Worm (Caenorhabditis elegans) whole organism, L1 larva: Measurements from ENCODE around the gene nhx-3.

Experiments used
- C16A3.4 ChIP-seq: fragments of 150-350 bp; optimal IDR thresholded peaks from 2 replicates; lab custom pipeline; 2014; ENCODE audit warnings: missing biosample characterization, missing genetic modification characterization
- ama-1 ChIP-seq: fragments of 150-350 bp; optimal IDR thresholded peaks from 2 replicates; lab custom pipeline; 2014
- dpl-1 ChIP-seq, 3 experiments: fragments of 150-350 bp in 2 of 3; sonication (generic microtip) in 1 of 3; optimal IDR thresholded peaks; 2 replicates each; lab custom pipeline; 2014 to 2017; ENCODE audit warnings: missing biosample characterization in 3 of 3, missing genetic modification characterization in 3 of 3, missing genetic modification reagents in 3 of 3
- dsc-1 ChIP-seq: sonication (generic microtip); optimal IDR thresholded peaks from 2 replicates; lab custom pipeline; 2016; ENCODE audit warnings: mild to moderate bottlenecking, missing genetic modification characterization, missing compliant biosample characterization
- efl-1 ChIP-seq, 4 experiments: fragments of 150-350 bp; optimal IDR thresholded peaks in 3 of 4; peaks in 1 of 4; 1 replicate in 1 of 4; 2 replicates in 3 of 4; lab custom pipeline; 2014; ENCODE audit warnings: missing biosample characterization in 2 of 4, missing genetic modification characterization in 2 of 4, missing genetic modification reagents in 2 of 4
- egl-27 ChIP-seq, 2 experiments: fragments of 150-350 bp in 1 of 2; sonication (generic microtip); optimal IDR thresholded peaks; 3 replicates each; lab custom pipeline; 2017 to 2018; ENCODE audit warnings: missing biosample characterization in 2 of 2, missing genetic modification characterization in 2 of 2, missing genetic modification reagents in 2 of 2
- fkh-4 ChIP-seq: sonication (generic microtip); optimal IDR thresholded peaks from 2 replicates; lab custom pipeline; 2016; ENCODE audit warnings: missing compliant biosample characterization, missing genetic modification characterization, borderline replicate concordance
- fkh-8 ChIP-seq: sonication (generic microtip); optimal IDR thresholded peaks from 2 replicates; lab custom pipeline; 2016; ENCODE audit warnings: mild to moderate bottlenecking, missing genetic modification characterization, missing compliant biosample characterization
- fos-1 ChIP-seq: fragments of 150-350 bp; optimal IDR thresholded peaks from 2 replicates; lab custom pipeline; 2014; ENCODE audit warnings: missing biosample characterization, missing genetic modification characterization
- grh-1 ChIP-seq: fragments of 200-800 bp; sonication (Bioruptor generic); IDR thresholded peaks from 2 replicates; pipeline ENCODE4 v1.3.6; 2022; ENCODE audit warnings: missing genetic modification reagents, missing genetic modification characterization, missing compliant biosample characterization
- hpl-2 ChIP-seq: fragments of 150-350 bp; optimal IDR thresholded peaks from 2 replicates; lab custom pipeline; 2014; ENCODE audit warnings: missing biosample characterization, missing genetic modification reagents, missing genetic modification characterization
- lin-35 ChIP-seq, 2 experiments: fragments of 150-350 bp; optimal IDR thresholded peaks; 2 replicates each; lab custom pipeline; 2014; ENCODE audit warnings: missing biosample characterization in 2 of 2, missing genetic modification characterization in 2 of 2, missing genetic modification reagents in 2 of 2
- lir-3 ChIP-seq: sonication (generic microtip); optimal IDR thresholded peaks from 2 replicates; lab custom pipeline; 2016; ENCODE audit warnings: mild to moderate bottlenecking, missing genetic modification characterization, moderate library complexity, missing compliant biosample characterization; ENCODE audit not compliant: poor library complexity
- lsy-2 ChIP-seq, 2 experiments: fragments of 150-350 bp; optimal IDR thresholded peaks; 2 replicates each; lab custom pipeline; 2014; ENCODE audit warnings: missing biosample characterization in 2 of 2, missing genetic modification characterization in 2 of 2
- mef-2 ChIP-seq: fragments of 150-350 bp; optimal IDR thresholded peaks from 2 replicates; lab custom pipeline; 2014; ENCODE audit warnings: missing biosample characterization, missing genetic modification characterization
- mep-1 ChIP-seq: fragments of 150-350 bp; optimal IDR thresholded peaks from 2 replicates; lab custom pipeline; 2014; ENCODE audit warnings: missing biosample characterization, missing genetic modification characterization
- nhr-11 ChIP-seq: fragments of 150-350 bp; optimal IDR thresholded peaks from 2 replicates; lab custom pipeline; 2014; ENCODE audit warnings: missing biosample characterization, missing genetic modification characterization
- nhr-12 ChIP-seq: sonication (generic microtip); optimal IDR thresholded peaks from 2 replicates; lab custom pipeline; 2017; ENCODE audit warnings: missing biosample characterization, missing genetic modification characterization
- nhr-19 ChIP-seq: fragments of 200-800 bp; sonication (Bioruptor generic); conservative IDR thresholded peaks from 2 replicates; pipeline ENCODE4 v1.3.6; 2022; ENCODE audit warnings: missing genetic modification characterization, missing compliant biosample characterization
- nhr-20 ChIP-seq: sonication (generic microtip); optimal IDR thresholded peaks from 2 replicates; lab custom pipeline; 2016; ENCODE audit warnings: mild to moderate bottlenecking, missing genetic modification characterization, missing compliant biosample characterization
- nhr-47 ChIP-seq: sonication (generic microtip); optimal IDR thresholded peaks from 2 replicates; lab custom pipeline; 2016; ENCODE audit warnings: mild to moderate bottlenecking, missing genetic modification characterization, moderate library complexity, missing compliant biosample characterization
- nhr-77 ChIP-seq: fragments of 150-350 bp; optimal IDR thresholded peaks from 2 replicates; lab custom pipeline; 2014; ENCODE audit warnings: missing biosample characterization, missing genetic modification characterization
- nhr-90 ChIP-seq: sonication (generic microtip); optimal IDR thresholded peaks from 2 replicates; lab custom pipeline; 2016; ENCODE audit warnings: mild to moderate bottlenecking, missing genetic modification characterization, missing compliant biosample characterization; ENCODE audit not compliant: poor library complexity
- pqm-1 ChIP-seq: sonication (generic microtip); optimal IDR thresholded peaks from 3 replicates; lab custom pipeline; 2017; ENCODE audit warnings: missing biosample characterization, missing genetic modification characterization
- snu-23 ChIP-seq: sonication (generic microtip); optimal IDR thresholded peaks from 2 replicates; lab custom pipeline; 2016; ENCODE audit warnings: missing genetic modification characterization, missing compliant biosample characterization
- swsn-7 ChIP-seq: sonication (generic microtip); optimal IDR thresholded peaks from 2 replicates; lab custom pipeline; 2016; ENCODE audit warnings: missing genetic modification characterization, missing compliant biosample characterization
- tbx-2 ChIP-seq: sonication (generic microtip); optimal IDR thresholded peaks from 2 replicates; lab custom pipeline; 2016; ENCODE audit warnings: missing genetic modification characterization, missing compliant biosample characterization
- unc-130 ChIP-seq: fragments of 150-350 bp; optimal IDR thresholded peaks from 2 replicates; lab custom pipeline; 2017; ENCODE audit warnings: missing biosample characterization, missing genetic modification characterization, inconsistent platforms
- unc-30 ChIP-seq: sonication (generic microtip); optimal IDR thresholded peaks from 2 replicates; lab custom pipeline; 2017; ENCODE audit warnings: missing biosample characterization, missing genetic modification characterization
- unc-86 ChIP-seq: sonication (generic microtip); optimal IDR thresholded peaks from 2 replicates; lab custom pipeline; 2016; ENCODE audit warnings: missing genetic modification characterization, missing compliant biosample characterization
- unc-98 ChIP-seq: fragments of 200-800 bp; sonication (Bioruptor generic); IDR thresholded peaks from 2 replicates; pipeline ENCODE4 v1.3.6; 2022; ENCODE audit warnings: missing genetic modification characterization, missing compliant biosample characterization
- vab-15 ChIP-seq: sonication (generic microtip); optimal IDR thresholded peaks from 2 replicates; lab custom pipeline; 2017; ENCODE audit warnings: missing genotype, mild to moderate bottlenecking, missing genetic modification characterization, missing compliant biosample characterization
- xbp-1 ChIP-seq: sonication (generic microtip); optimal IDR thresholded peaks from 2 replicates; lab custom pipeline; 2016; ENCODE audit warnings: missing genetic modification characterization, missing compliant biosample characterization
- ztf-11 ChIP-seq, 2 experiments: sonication (generic microtip); optimal IDR thresholded peaks; 2 replicates each; lab custom pipeline; 2016 to 2017; ENCODE audit warnings: missing genetic modification characterization in 2 of 2, missing biosample characterization in 1 of 2, missing compliant biosample characterization in 1 of 2
- ztf-4 ChIP-seq: fragments of 150-350 bp; optimal IDR thresholded peaks from 2 replicates; lab custom pipeline; 2014; ENCODE audit warnings: missing biosample characterization, missing genetic modification characterization

The nhx-3 gene

ce11 chrV:7575563-7575962 is 30.2 kb upstream of the nhx-3 start, which contains the start of the genes snu-66 and ints-9 (continued):
- TF ChIP-seq nhr-77 (tag; lab: Kevin White, UChicago), result peak; percentile 10
- peak; percentile 33 for TF ChIP-seq fkh-8 (tag; lab: Kevin White, UChicago)
- TF ChIP-seq pqm-1 (tag; lab: Kevin White, UChicago), result no peak
- TF ChIP-seq, all 84 proteins: peak for 42

- no peak for TF ChIP-seq nhr-12 (tag; lab: Kevin White, UChicago)
- no peak for TF ChIP-seq egl-27 (tag; optimal IDR thresholded peaks at IDR 0.05; lab: Kevin White, UChicago)
- no peak for TF ChIP-seq lsy-2 (tag; optimal IDR thresholded peaks at IDR 0.05; lab: Kevin White, UChicago)
Measured at ce11 chrV:7570955-7571354, 25.6 kb upstream of the nhx-3 start, which contains the start of gene F19F10.14. Gene F19F10.14, minus strand, starts transcription at chrV:7571055.

DNA sequence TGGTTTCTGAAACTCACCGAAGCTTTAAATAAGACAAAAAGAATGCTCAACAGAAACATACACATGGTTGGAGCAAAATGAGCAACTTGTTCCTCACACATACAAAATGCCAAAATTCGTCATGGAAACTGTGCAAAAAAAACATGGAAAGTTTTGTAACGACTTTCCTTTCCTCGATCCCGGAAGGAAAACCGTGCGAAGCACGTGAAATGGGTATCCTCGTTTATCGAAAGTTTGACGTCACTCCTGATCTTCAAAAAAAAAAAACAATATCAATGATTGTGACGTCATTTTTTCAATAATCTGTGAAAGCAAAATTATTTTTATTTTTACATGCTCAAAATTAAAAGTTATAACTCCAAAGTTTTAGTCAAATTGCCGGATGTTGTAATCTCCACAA is 25.0 kb upstream of the nhx-3 start, which contains the start of gene clec-212:
Gene clec-212 (minus strand): TSS at position 101 of the 400 bp plus-strand sequence.
- TF ChIP-seq fos-1 (tag; lab: Kevin White, UChicago) (no peak), nhr-90 (no peak), ama-1 (lab: Kevin White, UChicago) (no peak), grh-1 (GFP tag; lab: Robert Waterston, UW) (no peak), swsn-7 (no peak)
- TF ChIP-seq, all 84 proteins: peak for 0

DNA sequence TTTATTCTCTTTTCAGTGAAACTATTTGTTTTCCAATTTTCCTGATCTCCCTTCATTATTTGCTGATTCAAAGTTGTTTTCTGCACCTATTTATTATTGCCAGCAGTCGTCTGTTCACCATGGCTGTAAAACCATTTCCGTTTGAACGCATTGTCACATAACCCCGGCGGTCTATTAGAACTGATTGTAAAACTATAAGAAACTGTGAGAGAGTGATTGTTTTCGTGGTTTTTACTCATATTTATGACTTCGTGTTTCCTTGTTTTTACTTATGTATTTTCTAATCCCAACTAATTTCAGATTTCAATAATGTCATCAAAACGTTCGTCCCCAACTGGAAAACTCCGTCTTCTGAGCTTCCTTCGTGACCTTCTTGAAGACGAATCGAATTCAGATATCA is 17.6 kb upstream of the nhx-3 start, which contains the start of gene F19F10.1:
Gene F19F10.1 (plus strand): TSS at position 301 of the 400 bp plus-strand sequence.
- TF ChIP-seq tbx-2 (tag; lab: Kevin White, UChicago) (no peak), lir-3 (tag; lab: Kevin White, UChicago) (no peak), fkh-4 (no peak), C16A3.4 (tag; lab: Kevin White, UChicago) (no peak), unc-130 (tag; lab: Kevin White, UChicago) (no peak), nhr-19 (GFP tag; lab: Robert Waterston, UW) (no peak), mef-2 (no peak), dpl-1 (GFP tag; optimal IDR thresholded peaks at IDR 0.05; lab: Kevin White, UChicago) (no peak), nhr-20 (tag; lab: Kevin White, UChicago) (no peak), xbp-1 (tag; lab: Kevin White, UChicago) (no peak), unc-30 (tag; lab: Kevin White, UChicago) (no peak), unc-86 (tag; lab: Kevin White, UChicago) (no peak), ztf-11 (tag; optimal IDR thresholded peaks at IDR 0.05; lab: Kevin White, UChicago) (no peak), dsc-1 (tag; lab: Kevin White, UChicago) (no peak), snu-23 (GFP tag; lab: Kevin White, UChicago) (no peak), nhr-47 (tag; lab: Kevin White, UChicago) (no peak), nhr-11 (no peak), mep-1 (tag; lab: Kevin White, UChicago) (no peak), hpl-2 (GFP tag; lab: Kevin White, UChicago) (no peak)

DNA sequence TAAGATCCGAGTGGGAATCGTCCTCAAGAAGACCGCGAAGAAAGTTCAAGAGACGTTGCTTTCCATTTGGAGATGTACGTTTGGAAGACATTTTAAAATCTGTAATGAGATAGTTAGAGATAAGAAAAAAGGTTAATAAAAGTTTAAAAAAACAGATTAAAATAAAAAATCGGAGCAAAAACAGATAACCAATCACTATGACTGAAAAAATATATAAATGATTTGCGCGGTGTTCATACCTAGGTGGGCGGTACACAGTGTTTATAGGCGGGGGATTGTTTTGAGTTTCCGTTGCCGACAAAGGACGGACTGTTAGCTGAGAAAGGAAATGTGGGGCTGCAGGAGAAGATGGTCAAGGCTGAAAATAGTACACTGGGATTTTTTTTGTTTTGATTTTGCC is 13.4 kb upstream of the nhx-3 start, which contains the start of gene ets-7:
Gene ets-7 (minus strand): TSS at position 101 of the 400 bp plus-strand sequence.
- TF ChIP-seq efl-1 (optimal IDR thresholded peaks at IDR 0.05; lab: Kevin White, UChicago), result no peak
- TF ChIP-seq efl-1 (GFP tag; optimal IDR thresholded peaks at IDR 0.05 in 1 of 2; lab: Kevin White, UChicago), result peak in 1 of 2 experiments; percentile 33
- TF ChIP-seq ztf-4 (tag; lab: Kevin White, UChicago), result no peak

- TF ChIP-seq lin-35 (GFP tag; optimal IDR thresholded peaks at IDR 0.05; lab: Kevin White, UChicago) (no peak), efl-1 (optimal IDR thresholded peaks at IDR 0.05; lab: Kevin White, UChicago) (no peak), efl-1 (GFP tag; optimal IDR thresholded peaks at IDR 0.05 in 1 of 2; lab: Kevin White, UChicago) (peak in 1 of 2 experiments; percentile 24), fkh-4 (peak; percentile 55), unc-98 (GFP tag; lab: Robert Waterston, UW) (no peak), dsc-1 (tag; lab: Kevin White, UChicago) (peak; percentile 78), vab-15 (tag; lab: Kevin White, UChicago) (no peak)
Measured at ce11 chrV:7555875-7556274, 10.6 kb upstream of the nhx-3 start.
